Worm (Caenorhabditis elegans): ENCODE data around the gene egl-2.

The egl-2 gene

ce11 chrV:1317869-1318354, 18.8 kb upstream of the egl-2 start, which contains the start of gene F16B3.3:
F16B3.3 (minus strand) TSS chrV:1317919.
- no peak for TF ChIP-seq lin-38 (GFP tag; IDR thresholded peaks at IDR 0.05)
- TF ChIP-seq F26F4.8 (GFP tag; conservative IDR thresholded peaks at IDR 0.05), result no peak
- TF ChIP-seq dmd-9 (GFP tag; IDR thresholded peaks at IDR 0.05), result no peak
- no peak for TF ChIP-seq zip-11 (GFP tag; IDR thresholded peaks at IDR 0.05)
- no peak for TF ChIP-seq nhr-76 (tag; optimal IDR thresholded peaks at IDR 0.05)
- no peak for TF ChIP-seq nhr-11 (tag; optimal IDR thresholded peaks at IDR 0.05)
- no peak for TF ChIP-seq dmd-8 (GFP tag; IDR thresholded peaks at IDR 0.05)
- TF ChIP-seq daf-12 (tag; optimal IDR thresholded peaks at IDR 0.05), result no peak
- no peak for TF ChIP-seq spr-3 (GFP tag; optimal IDR thresholded peaks at IDR 0.05)
- TF ChIP-seq ceh-44 (GFP tag; IDR thresholded peaks at IDR 0.05), result no peak
- TF ChIP-seq unc-62 (GFP tag; optimal IDR thresholded peaks at IDR 0.05 in 1 of 2), result no peak
- TF ChIP-seq unc-62 (tag; optimal IDR thresholded peaks at IDR 0.05), result no peak
- TF ChIP-seq mxl-2 (GFP tag; conservative IDR thresholded peaks at IDR 0.05), result no peak

- TF ChIP-seq hmg-1.1 (GFP tag; IDR thresholded peaks at IDR 0.05) (no peak), nhr-6 (tag; optimal IDR thresholded peaks at IDR 0.05) (no peak), dmd-8 (GFP tag; IDR thresholded peaks at IDR 0.05) (no peak), ZK546.5 (tag; optimal IDR thresholded peaks at IDR 0.05) (no peak), nhr-237 (tag; optimal IDR thresholded peaks at IDR 0.05) (no peak), dve-1 (tag; optimal IDR thresholded peaks at IDR 0.05; ENCODE audit: insufficient read depth) (no peak), rbr-2 (tag; optimal IDR thresholded peaks at IDR 0.05) (no peak), aly-2 (tag; optimal IDR thresholded peaks at IDR 0.05) (no peak), pqm-1 (tag; optimal IDR thresholded peaks at IDR 0.05) (no peak), lir-3 (tag; optimal IDR thresholded peaks at IDR 0.05) (no peak), nhr-10 (tag; optimal IDR thresholded peaks at IDR 0.05) (no peak), hlh-11 (tag; optimal IDR thresholded peaks at IDR 0.05) (no peak), sdz-12 (GFP tag; optimal IDR thresholded peaks at IDR 0.05) (no peak), unc-130 (GFP tag; optimal IDR thresholded peaks at IDR 0.05) (no peak), ceh-44 (GFP tag; IDR thresholded peaks at IDR 0.05) (no peak), nhr-28 (tag; optimal IDR thresholded peaks at IDR 0.05) (no peak), ztf-7 (tag; optimal IDR thresholded peaks at IDR 0.05) (no peak), mep-1 (tag; optimal IDR thresholded peaks at IDR 0.05) (no peak)
These were observed 15.7 kb upstream of the egl-2 start, which contains the start of gene F16B3.2 for ce11 chrV:1314819-1315218. F16B3.2 (plus strand) TSS chrV:1315119.

- TF ChIP-seq zip-11 (GFP tag; IDR thresholded peaks at IDR 0.05), result no peak
- no peak for TF ChIP-seq F10B5.3 (tag; optimal IDR thresholded peaks at IDR 0.05)
- no peak for TF ChIP-seq nhr-28 (tag; optimal IDR thresholded peaks at IDR 0.05)
- TF ChIP-seq daf-19 (GFP tag; conservative IDR thresholded peaks at IDR 0.05), result no peak
- TF ChIP-seq dmd-6 (GFP tag; IDR thresholded peaks at IDR 0.05), result no peak
- no peak for TF ChIP-seq lin-13 (GFP tag; optimal IDR thresholded peaks at IDR 0.05)
- no peak for TF ChIP-seq ama-1 (optimal IDR thresholded peaks at IDR 0.05)
- TF ChIP-seq Y5F2A.4 (GFP tag; optimal IDR thresholded peaks at IDR 0.05), result no peak
- no peak for TF ChIP-seq lim-7 (GFP tag; IDR thresholded peaks at IDR 0.05)
- TF ChIP-seq R02D3.7 (tag; optimal IDR thresholded peaks at IDR 0.05), result no peak
- TF ChIP-seq zfp-2 (tag; optimal IDR thresholded peaks at IDR 0.05), result no peak
- TF ChIP-seq arid-1 (GFP tag; conservative IDR thresholded peaks at IDR 0.05), result no peak
- TF ChIP-seq ceh-44 (GFP tag; IDR thresholded peaks at IDR 0.05), result no peak
- TF ChIP-seq madf-9 (GFP tag; conservative IDR thresholded peaks at IDR 0.05), result no peak
- no peak for TF ChIP-seq cey-2 (tag; optimal IDR thresholded peaks at IDR 0.05; ENCODE audit: borderline replicate concordance, insufficient read depth)
- TF ChIP-seq lir-3 (tag; optimal IDR thresholded peaks at IDR 0.05), result no peak
- TF ChIP-seq unc-62 (GFP tag; optimal IDR thresholded peaks at IDR 0.05 in 1 of 2), result no peak
- no peak for TF ChIP-seq unc-62 (tag; optimal IDR thresholded peaks at IDR 0.05)
- no peak for TF ChIP-seq lin-15B (tag; optimal IDR thresholded peaks at IDR 0.05)
- no peak for TF ChIP-seq hmg-1.1 (GFP tag; IDR thresholded peaks at IDR 0.05)
These were observed 14.1 kb upstream of the egl-2 start for ce11 chrV:1313274-1313673.
